Worm (Caenorhabditis elegans): Measurements from ENCODE around the gene bus-17.

DNA sequence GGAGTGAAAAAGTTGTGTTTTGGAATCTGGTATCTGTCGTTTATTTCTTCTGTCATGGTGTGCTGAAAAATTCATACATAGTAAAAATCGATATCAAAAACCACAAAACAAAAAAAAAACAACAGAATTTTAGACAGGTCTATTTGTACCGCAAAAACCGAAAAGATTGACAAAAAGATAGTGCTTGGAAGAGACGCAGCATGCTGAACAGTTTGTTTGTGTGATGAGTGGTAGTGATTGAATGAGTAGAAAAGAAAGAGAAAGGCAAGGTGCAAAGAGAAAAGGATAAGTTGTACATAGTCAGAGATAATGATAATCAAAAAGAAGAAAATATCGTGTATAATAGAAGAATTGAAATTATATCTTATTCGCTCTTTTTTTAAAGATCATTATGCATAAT lies 6.5 kb upstream of the bus-17 start, which contains the start of gene Y7A5A.2:
- no peak for TF ChIP-seq ztf-23 (GFP tag; IDR thresholded peaks at IDR 0.05)
- no peak for TF ChIP-seq ref-1 (GFP tag; conservative IDR thresholded peaks at IDR 0.05)
- no peak for TF ChIP-seq T22C8.4 (GFP tag; IDR thresholded peaks at IDR 0.05)
- TF ChIP-seq med-1 (GFP tag; optimal IDR thresholded peaks at IDR 0.05; ENCODE audit: insufficient read depth), result no peak
- TF ChIP-seq flt-1 (GFP tag; IDR thresholded peaks at IDR 0.05), result no peak
- no peak for TF ChIP-seq tab-1 (GFP tag; IDR thresholded peaks at IDR 0.05)
